Fruit fly (Drosophila melanogaster): ENCODE results near the gene CG3581.

Gene CG3581

dm6 chr3R:19403096-19403515, 28.5 kb upstream of the CG3581 start, which contains the start of the genes Ino80 and Aptx (continued):
- TF ChIP-seq CG3995 (GFP tag; optimal IDR thresholded peaks at IDR 0.05) = peak; percentile 69
- peak; percentile 81 for TF ChIP-seq CG1233 (GFP tag; optimal IDR thresholded peaks at IDR 0.05)
- peak; percentile 78 for TF ChIP-seq MTF-1 (GFP tag; optimal IDR thresholded peaks at IDR 0.05; ENCODE audit: borderline replicate concordance)
- TF ChIP-seq Jarid2 (GFP tag; optimal IDR thresholded peaks at IDR 0.05) = peak; percentile 58
- peak; percentile 87 for TF ChIP-seq Sox100B (GFP tag; optimal IDR thresholded peaks at IDR 0.05)
- peak; percentile 97 for TF ChIP-seq Chrac-16 (GFP tag; optimal IDR thresholded peaks at IDR 0.05)
- peak; percentile 75 for TF ChIP-seq Lim3 (GFP tag; IDR thresholded peaks at IDR 0.05)
- no peak for TF ChIP-seq Hr39 (optimal IDR thresholded peaks at IDR 0.05)
- peak; percentile 83 for TF ChIP-seq Lhr (GFP tag; optimal IDR thresholded peaks at IDR 0.05)
- peak; percentile 77 for TF ChIP-seq ATbp (GFP tag; optimal IDR thresholded peaks at IDR 0.05)
- TF ChIP-seq CG1603 (tag; optimal IDR thresholded peaks at IDR 0.05) = peak; percentile 82
- TF ChIP-seq pzg (GFP tag; optimal IDR thresholded peaks at IDR 0.05) = peak; percentile 77
- TF ChIP-seq CkIIα-i1 (GFP tag; IDR thresholded peaks at IDR 0.05) = 0 out of 2 replicates have a peak, but pooled peaks have one; percentile 42
- TF ChIP-seq vnd (GFP tag; IDR thresholded peaks at IDR 0.05; ENCODE audit: partially characterized antibody) = peak; percentile 93
- no peak for TF ChIP-seq odd (GFP tag; optimal IDR thresholded peaks at IDR 0.05)
- TF ChIP-seq CG2875 (GFP tag; optimal IDR thresholded peaks at IDR 0.05) = peak; percentile 69
- TF ChIP-seq CG17802 (tag; optimal IDR thresholded peaks at IDR 0.05) = peak; percentile 70
- TF ChIP-seq CG2712 (tag; optimal IDR thresholded peaks at IDR 0.05) = peak; percentile 94
- no peak for TF ChIP-seq Kr (GFP tag; optimal IDR thresholded peaks at IDR 0.05)
- peak; percentile 91 for TF ChIP-seq Awh (GFP tag; IDR thresholded peaks at IDR 0.05)
- peak; percentile 95 for TF ChIP-seq chn (GFP tag; optimal IDR thresholded peaks at IDR 0.05)
- TF ChIP-seq pros (GFP tag; optimal IDR thresholded peaks at IDR 0.05) = peak; percentile 20
- TF ChIP-seq CG30403 (GFP tag; optimal IDR thresholded peaks at IDR 0.05) = peak; percentile 98
- TF ChIP-seq lab (GFP tag; optimal IDR thresholded peaks at IDR 0.05) = peak; percentile 95
- peak; percentile 79 for TF ChIP-seq da (GFP tag; optimal IDR thresholded peaks at IDR 0.05)
- TF ChIP-seq CG43689 (GFP tag; IDR thresholded peaks at IDR 0.05) = peak; percentile 81
- peak; percentile 78 for TF ChIP-seq salm (tag; optimal IDR thresholded peaks at IDR 0.05)
- peak; percentile 94 for TF ChIP-seq Mad (GFP tag; optimal IDR thresholded peaks at IDR 0.05)
- TF ChIP-seq CG10267 (tag; optimal IDR thresholded peaks at IDR 0.05) = peak; percentile 99
- TF ChIP-seq zfh2 (GFP tag; optimal IDR thresholded peaks at IDR 0.05) = peak; percentile 96
- peak; percentile 70 for TF ChIP-seq crc (GFP tag; optimal IDR thresholded peaks at IDR 0.05)
- peak; percentile 91 for TF ChIP-seq slou (GFP tag; optimal IDR thresholded peaks at IDR 0.05)
- peak; percentile 91 for TF ChIP-seq CG5245 (GFP tag; optimal IDR thresholded peaks at IDR 0.05)
- peak; percentile 91 for TF ChIP-seq CG3065 (GFP tag; optimal IDR thresholded peaks at IDR 0.05)
- TF ChIP-seq sc (optimal IDR thresholded peaks at IDR 0.05) = no peak
- TF ChIP-seq sc (GFP tag; optimal IDR thresholded peaks at IDR 0.05) = peak; percentile 82
- peak; percentile 73 for TF ChIP-seq CG6254 (GFP tag; optimal IDR thresholded peaks at IDR 0.05)
- peak; percentile 54 for TF ChIP-seq bigmax (GFP tag; optimal IDR thresholded peaks at IDR 0.05)
- peak; percentile 95 for TF ChIP-seq rib (GFP tag; IDR thresholded peaks at IDR 0.05)
- TF ChIP-seq CG3838 (GFP tag; optimal IDR thresholded peaks at IDR 0.05) = peak; percentile 87
- TF ChIP-seq TFAM (GFP tag; optimal IDR thresholded peaks at IDR 0.05) = peak; percentile 38
- peak; percentile 77 for TF ChIP-seq her (GFP tag; optimal IDR thresholded peaks at IDR 0.05)
- TF ChIP-seq inv (GFP tag; IDR thresholded peaks at IDR 0.05; ENCODE audit: partially characterized antibody) = peak; percentile 95
- TF ChIP-seq lilli (GFP tag; optimal IDR thresholded peaks at IDR 0.05) = peak; percentile 97
- TF ChIP-seq ftz-f1 (GFP tag; optimal IDR thresholded peaks at IDR 0.05) = no peak
- TF ChIP-seq YL-1 (GFP tag; optimal IDR thresholded peaks at IDR 0.05) = peak; percentile 78
- peak; percentile 95 for TF ChIP-seq CG15696 (tag; optimal IDR thresholded peaks at IDR 0.05)
- peak; percentile 61 for TF ChIP-seq fd64A (GFP tag; optimal IDR thresholded peaks at IDR 0.05)
- no peak for TF ChIP-seq cg (GFP tag; optimal IDR thresholded peaks at IDR 0.05)
- TF ChIP-seq CG34224 (GFP tag; IDR thresholded peaks at IDR 0.05; ENCODE audit: partially characterized antibody) = peak; percentile 86
- peak; percentile 92 for TF ChIP-seq CG3281 (GFP tag; optimal IDR thresholded peaks at IDR 0.05)
